Fruit fly (Drosophila melanogaster) whole organism, prepupa: Measurements from ENCODE around the gene barc.

ENCODE experiments used
- Blimp-1 ChIP-seq: fragments of 200-800 bp; sonication (Bioruptor generic); optimal IDR thresholded peaks from 3 replicates; lab custom pipeline; 2017; ENCODE audit warnings: missing biosample characterization, missing genetic modification characterization, mild to moderate bottlenecking, moderate library complexity, missing genetic modification reagents
- CG10631 ChIP-seq: fragments of 200-800 bp; sonication (Bioruptor generic); optimal IDR thresholded peaks from 2 replicates; lab custom pipeline; 2016; ENCODE audit warnings: missing biosample characterization, missing genetic modification characterization
- CG11902 ChIP-seq: fragments of 200-800 bp; sonication (Bioruptor generic); optimal IDR thresholded peaks from 3 replicates; lab custom pipeline; 2016; ENCODE audit warnings: missing biosample characterization, missing genetic modification characterization
- CG3032 ChIP-seq: fragments of 200-800 bp; optimal IDR thresholded peaks from 2 replicates; lab custom pipeline; 2019; ENCODE audit warnings: missing biosample characterization, mild to moderate bottlenecking, missing genetic modification characterization, moderate library complexity
- CG31627 ChIP-seq: fragments of 200-800 bp; sonication (Bioruptor generic); optimal IDR thresholded peaks from 3 replicates; lab custom pipeline; 2016; ENCODE audit warnings: missing biosample characterization, missing genetic modification characterization
- CG34406 ChIP-seq: fragments of 200-800 bp; sonication (Bioruptor generic); optimal IDR thresholded peaks from 3 replicates; lab custom pipeline; 2016; ENCODE audit warnings: missing biosample characterization, missing genetic modification characterization
- CG3919 ChIP-seq: fragments of 200-800 bp; sonication (Bioruptor generic); optimal IDR thresholded peaks from 3 replicates; lab custom pipeline; 2016; ENCODE audit warnings: missing biosample characterization, missing genetic modification characterization
- CG4318 ChIP-seq: fragments of 200-800 bp; sonication (Bioruptor generic); optimal IDR thresholded peaks from 3 replicates; lab custom pipeline; 2017; ENCODE audit warnings: missing biosample characterization, mild to moderate bottlenecking, missing genetic modification characterization
- CG6792 ChIP-seq: fragments of 200-800 bp; sonication (Bioruptor generic); optimal IDR thresholded peaks from 3 replicates; lab custom pipeline; 2016; ENCODE audit warnings: missing biosample characterization, missing genetic modification characterization
- CG6808 ChIP-seq: fragments of 200-800 bp; sonication (Bioruptor generic); optimal IDR thresholded peaks from 3 replicates; lab custom pipeline; 2017; ENCODE audit warnings: missing biosample characterization, missing genetic modification characterization, mild to moderate bottlenecking, moderate library complexity, missing genetic modification reagents
- CG6854 ChIP-seq: fragments of 200-800 bp; sonication (Bioruptor generic); optimal IDR thresholded peaks from 2 replicates; lab custom pipeline; 2017; ENCODE audit warnings: missing biosample characterization, mild to moderate bottlenecking, missing genetic modification characterization
- CG7368 ChIP-seq: fragments of 200-800 bp; sonication (Bioruptor generic); optimal IDR thresholded peaks from 3 replicates; lab custom pipeline; 2016; ENCODE audit warnings: missing biosample characterization, missing genetic modification characterization
- CG8119 ChIP-seq: fragments of 200-800 bp; sonication (Bioruptor generic); IDR thresholded peaks from 3 replicates; pipeline ENCODE4 v1.3.6; 2022; ENCODE audit warnings: missing biosample characterization, missing genetic modification characterization
- CG8319 ChIP-seq: fragments of 200-800 bp; sonication (Bioruptor generic); optimal IDR thresholded peaks from 3 replicates; lab custom pipeline; 2016; ENCODE audit warnings: missing biosample characterization, missing genetic modification characterization
- CG8632 ChIP-seq: fragments of 200-800 bp; sonication (Bioruptor generic); optimal IDR thresholded peaks from 3 replicates; lab custom pipeline; 2016; ENCODE audit warnings: missing biosample characterization, missing genetic modification characterization
- Eip75B ChIP-seq: fragments of 200-800 bp; sonication (Bioruptor generic); optimal IDR thresholded peaks from 3 replicates; lab custom pipeline; 2016; ENCODE audit warnings: missing biosample characterization, missing genetic modification characterization
- Eip78C ChIP-seq: fragments of 200-800 bp; sonication (Bioruptor generic); peaks from one replicate; lab custom pipeline; 2016; ENCODE audit warnings: missing biosample characterization, missing genetic modification characterization
- Hr38 ChIP-seq: sonication (Bioruptor generic); optimal IDR thresholded peaks from 2 replicates; lab custom pipeline; 2016; ENCODE audit warnings: missing biosample characterization, missing genetic modification characterization
- Hr39 ChIP-seq: fragments of 200-800 bp; sonication (Bioruptor generic); optimal IDR thresholded peaks from 2 replicates; lab custom pipeline; 2016; ENCODE audit warnings: missing biosample characterization, missing genetic modification characterization
- Lpt ChIP-seq: fragments of 200-800 bp; sonication (Bioruptor generic); optimal IDR thresholded peaks from 3 replicates; lab custom pipeline; 2016; ENCODE audit warnings: missing biosample characterization, missing genetic modification characterization
- Met ChIP-seq: fragments of 200-800 bp; sonication (Bioruptor generic); optimal IDR thresholded peaks from 3 replicates; lab custom pipeline; 2016; ENCODE audit warnings: missing biosample characterization, missing genetic modification characterization
- Smox ChIP-seq: fragments of 200-800 bp; sonication (Bioruptor generic); optimal IDR thresholded peaks from 3 replicates; lab custom pipeline; 2016; ENCODE audit warnings: missing biosample characterization, missing genetic modification characterization
- Sox102F ChIP-seq: fragments of 200-800 bp; sonication (Bioruptor generic); optimal IDR thresholded peaks from 2 replicates; lab custom pipeline; 2016; ENCODE audit warnings: missing biosample characterization, mild to moderate bottlenecking, missing genetic modification characterization
- Sox14 ChIP-seq: fragments of 200-800 bp; sonication (Bioruptor generic); optimal IDR thresholded peaks from 3 replicates; lab custom pipeline; 2016; ENCODE audit warnings: missing biosample characterization, missing genetic modification characterization
- dsx ChIP-seq: fragments of 200-800 bp; optimal IDR thresholded peaks from 3 replicates; lab custom pipeline; 2019; ENCODE audit warnings: missing biosample characterization, mild to moderate bottlenecking, missing genetic modification characterization, moderate library complexity; ENCODE audit not compliant: poor library complexity, severe bottlenecking
- eg ChIP-seq: fragments of 200-800 bp; sonication (Bioruptor generic); IDR thresholded peaks from 3 replicates; pipeline ENCODE4 v1.3.6; 2022; ENCODE audit warnings: missing biosample characterization, missing genetic modification characterization
- esn ChIP-seq: fragments of 200-800 bp; sonication (Bioruptor generic); optimal IDR thresholded peaks from 2 replicates; lab custom pipeline; 2016; ENCODE audit warnings: missing biosample characterization, mild to moderate bottlenecking, missing genetic modification characterization, moderate library complexity
- fd59A ChIP-seq: fragments of 200-800 bp; sonication (Bioruptor generic); optimal IDR thresholded peaks from 2 replicates; lab custom pipeline; 2017; ENCODE audit warnings: missing biosample characterization, mild to moderate bottlenecking, missing genetic modification characterization, missing genetic modification reagents
- fd85E ChIP-seq: fragments of 200-800 bp; sonication (Bioruptor generic); optimal IDR thresholded peaks from 3 replicates; lab custom pipeline; 2016; ENCODE audit warnings: missing biosample characterization, missing genetic modification characterization
- fkh ChIP-seq: fragments of 200-800 bp; sonication (Bioruptor generic); optimal IDR thresholded peaks from 3 replicates; lab custom pipeline; 2017; ENCODE audit warnings: missing biosample characterization, mild to moderate bottlenecking, missing genetic modification characterization, moderate library complexity
- net ChIP-seq: fragments of 200-800 bp; sonication (Bioruptor generic); optimal IDR thresholded peaks from 3 replicates; lab custom pipeline; 2016; ENCODE audit warnings: missing biosample characterization, missing genetic modification characterization
- pdm3 ChIP-seq: fragments of 200-800 bp; sonication (Bioruptor generic); optimal IDR thresholded peaks from 3 replicates; lab custom pipeline; 2016; ENCODE audit warnings: missing biosample characterization, missing genetic modification characterization
- salr ChIP-seq, 2 experiments: fragments of 200-800 bp; sonication (Bioruptor generic); optimal IDR thresholded peaks; 3 replicates each; lab custom pipeline; 2016 to 2018; ENCODE audit warnings: missing biosample characterization in 2 of 2, missing genetic modification characterization in 2 of 2, mild to moderate bottlenecking in 1 of 2
- svp ChIP-seq: fragments of 200-800 bp; sonication (Bioruptor generic); peaks from one replicate; lab custom pipeline; 2016; ENCODE audit warnings: missing biosample characterization, missing genetic modification characterization
- topi ChIP-seq: fragments of 200-800 bp; sonication (Bioruptor generic); optimal IDR thresholded peaks from 3 replicates; lab custom pipeline; 2016; ENCODE audit warnings: missing biosample characterization, missing genetic modification characterization

barc gene

dm6 chr3L:21398156-21398555, 34.8 kb downstream of the barc start:
- TF ChIP-seq CG6808 (GFP tag; lab: Kevin White, UChicago) (no peak), salr (GFP tag; optimal IDR thresholded peaks at IDR 0.05; lab: Kevin White, UChicago) (no peak), pdm3 (GFP tag; lab: Kevin White, UChicago) (no peak), Lpt (no peak), CG8632 (GFP tag; lab: Kevin White, UChicago) (no peak), CG31627 (no peak), CG8119 (GFP tag; lab: Robert Waterston, UW) (no peak), CG7368 (GFP tag; lab: Kevin White, UChicago) (no peak), svp (no peak), dsx (GFP tag; lab: Kevin White, UChicago) (no peak), CG11902 (GFP tag; lab: Kevin White, UChicago) (no peak)

- TF ChIP-seq CG6854 (no peak), Blimp-1 (no peak), Met (GFP tag; lab: Kevin White, UChicago) (no peak)
Observed at dm6 chr3L:21390431-21390830, 42.5 kb downstream of the barc start.

DNA sequence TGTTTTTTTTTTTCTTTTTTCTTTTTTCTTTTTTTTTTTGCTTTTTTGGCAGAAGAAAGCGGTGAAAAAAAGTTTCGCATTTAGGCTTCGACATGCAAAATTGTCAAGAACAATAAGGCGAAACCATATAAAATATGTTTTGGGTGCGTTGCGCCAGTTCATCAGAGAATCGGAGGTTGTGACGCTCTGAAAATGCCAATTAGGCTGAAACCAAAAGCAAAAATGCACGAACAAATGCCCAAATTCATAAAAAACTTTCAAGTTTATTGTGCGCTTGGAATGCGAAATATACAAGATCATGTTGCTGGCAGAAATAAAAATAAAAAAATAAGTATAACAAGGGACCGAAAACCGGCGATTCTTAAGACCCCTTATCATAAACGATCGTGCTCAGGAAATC, 43.2 kb downstream of the barc start:
- TF ChIP-seq Eip78C (GFP tag; lab: Kevin White, UChicago): peak; percentile 26
- peak; percentile 1 for TF ChIP-seq CG31627
- peak; percentile 2 for TF ChIP-seq CG34406
- peak; percentile 20 for TF ChIP-seq Hr39 (GFP tag; lab: Kevin White, UChicago)
- TF ChIP-seq Sox102F (GFP tag; lab: Kevin White, UChicago): peak; percentile 45
- TF ChIP-seq esn (GFP tag; lab: Kevin White, UChicago): peak; percentile 0
- no peak for TF ChIP-seq Sox14 (GFP tag; lab: Kevin White, UChicago)
- TF ChIP-seq svp: peak; percentile 58
- peak; percentile 24 for TF ChIP-seq Met (GFP tag; lab: Kevin White, UChicago)
- TF ChIP-seq CG3032 (tag; lab: Kevin White, UChicago): no peak
- TF ChIP-seq, all 60 proteins: peak for 8

DNA sequence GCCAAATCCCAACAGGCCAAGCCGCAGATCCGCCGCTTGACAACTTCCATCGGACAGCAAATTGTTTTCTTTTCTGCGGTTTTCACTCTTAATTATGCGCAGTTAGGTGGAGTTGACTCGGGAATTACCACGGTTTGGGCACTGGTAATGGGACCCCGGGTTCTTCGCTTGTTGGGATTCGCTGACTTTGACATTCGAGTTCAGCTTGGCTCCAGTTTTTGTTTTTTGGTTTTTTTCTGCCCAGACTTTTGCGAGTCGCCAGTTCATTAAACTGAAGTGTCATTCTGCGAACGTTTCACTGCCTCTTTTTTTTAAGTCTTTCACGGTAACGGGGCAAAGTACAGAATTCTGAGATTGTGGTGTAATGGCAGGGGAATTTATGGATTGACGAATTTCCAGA, 44.1 kb downstream of the barc start:
- TF ChIP-seq CG8319 (GFP tag; lab: Kevin White, UChicago) (no peak), Smox (no peak), net (no peak), CG6792 (GFP tag; lab: Kevin White, UChicago) (no peak), topi (no peak), CG3032 (tag; lab: Kevin White, UChicago) (no peak), pdm3 (GFP tag; lab: Kevin White, UChicago) (no peak), CG4318 (no peak), CG10631 (GFP tag; lab: Kevin White, UChicago) (no peak), Blimp-1 (no peak), salr (GFP tag; optimal IDR thresholded peaks at IDR 0.05; lab: Kevin White, UChicago) (no peak), Met (GFP tag; lab: Kevin White, UChicago) (no peak), fd59A (GFP tag; lab: Kevin White, UChicago) (no peak), Lpt (no peak), CG3919 (GFP tag; lab: Kevin White, UChicago) (no peak), Eip75B (no peak), CG31627 (no peak), fd85E (GFP tag; lab: Kevin White, UChicago) (no peak), CG6854 (no peak), eg (no peak)

- TF ChIP-seq CG4318 (no peak), fkh (GFP tag; lab: Kevin White, UChicago) (peak; percentile 56), Hr38 (GFP tag; lab: Kevin White, UChicago) (no peak)
Observed at dm6 chr3L:21386917-21387316, 46.0 kb downstream of the barc start.
